Fruit fly (Drosophila melanogaster) whole organism, embryonic: Measurements from ENCODE around the gene CG14971.

Experiments used
- CG4360 ChIP-seq: fragments of 200-800 bp; sonication (Bioruptor generic); IDR thresholded peaks from 2 replicates; pipeline ENCODE4 v1.3.6; 2022; ENCODE audit warnings: missing biosample characterization, missing genetic modification characterization
- CG7963 ChIP-seq: fragments of 200-800 bp; sonication (Bioruptor generic); IDR thresholded peaks from 3 replicates; pipeline ENCODE4 v1.3.6; 2022; ENCODE audit warnings: missing biosample characterization, missing genetic modification characterization; ENCODE audit not compliant: partially characterized antibody
- Elba2 ChIP-seq: fragments of 200-800 bp; sonication (Bioruptor generic); optimal IDR thresholded peaks from 3 replicates; lab custom pipeline; 2016; ENCODE audit warnings: missing biosample characterization, missing genetic modification characterization
- Gug ChIP-seq: fragments of 200-800 bp; sonication (Bioruptor generic); IDR thresholded peaks from 4 replicates; pipeline ENCODE4 v1.3.6; 2022; ENCODE audit warnings: missing biosample characterization, missing genetic modification characterization
- H2.0 ChIP-seq: fragments of 200-800 bp; sonication (Bioruptor generic); IDR thresholded peaks from 2 replicates; pipeline ENCODE4 v1.3.6; 2022; ENCODE audit warnings: missing biosample characterization, missing genetic modification characterization
- Oli ChIP-seq: fragments of 200-800 bp; sonication (Bioruptor generic); optimal IDR thresholded peaks from 2 replicates; lab custom pipeline; 2018; ENCODE audit warnings: missing biosample characterization, mild to moderate bottlenecking, missing genetic modification characterization, moderate library complexity
- PHDP ChIP-seq: fragments of 200-800 bp; sonication (Bioruptor generic); optimal IDR thresholded peaks from 3 replicates; lab custom pipeline; 2018; ENCODE audit warnings: missing biosample characterization, mild to moderate bottlenecking, missing genetic modification characterization, moderate library complexity
- Rfx ChIP-seq: fragments of 200-800 bp; sonication (Bioruptor generic); IDR thresholded peaks from 2 replicates; pipeline ENCODE4 v1.3.6; 2022; ENCODE audit warnings: missing biosample characterization, missing genetic modification characterization
- Xbp1 ChIP-seq: fragments of 200-800 bp; sonication (Bioruptor generic); optimal IDR thresholded peaks from 3 replicates; lab custom pipeline; 2016; ENCODE audit warnings: missing biosample characterization, mild to moderate bottlenecking, missing genetic modification characterization
- al ChIP-seq: fragments of 200-800 bp; sonication (Bioruptor generic); IDR thresholded peaks from 2 replicates; pipeline ENCODE4 v1.3.6; 2022; ENCODE audit warnings: missing biosample characterization, missing genetic modification characterization
- pan ChIP-seq, 4 experiments: fragments of >200 bp in 3 of 4; fragments of 200-800 bp in 1 of 4; sonication (Bioruptor generic) in 1 of 4; optimal IDR thresholded peaks in 3 of 4; IDR thresholded peaks in 1 of 4; 2 replicates each; pipeline versions ENCODE4 v1.3.6 to Lab custom; 2017 to 2022; ENCODE audit warnings: missing biosample characterization in 2 of 4, missing genetic modification characterization in 2 of 4, mixed read lengths in 1 of 4
- ssp ChIP-seq: fragments of 200-800 bp; sonication (Bioruptor generic); IDR thresholded peaks from 2 replicates; pipeline ENCODE4 v1.3.6; 2022; ENCODE audit warnings: missing biosample characterization, missing genetic modification characterization
- yki ChIP-seq: fragments of >200 bp; optimal IDR thresholded peaks from 3 replicates; lab custom pipeline; 2018

DNA sequence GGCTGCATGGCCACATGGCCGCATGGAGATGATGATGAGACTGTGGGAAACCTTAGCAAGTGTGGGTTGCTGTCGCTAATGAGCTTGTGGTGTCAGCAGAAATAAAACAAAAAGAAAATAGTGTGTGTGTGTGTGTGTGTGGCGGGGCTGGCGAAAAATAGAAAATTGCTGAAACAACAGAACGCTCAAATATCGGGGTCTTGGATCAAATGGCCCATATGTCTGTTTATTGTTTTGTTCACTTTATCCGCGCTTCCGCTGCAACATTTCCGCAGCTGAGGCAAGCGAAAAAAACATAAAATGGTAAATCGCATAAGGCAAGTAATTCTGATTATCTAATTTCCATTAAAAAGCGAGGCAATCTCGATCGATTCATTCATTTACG is 15.6 kb downstream of the CG14971 start:
- TF ChIP-seq al (GFP tag; lab: Robert Waterston, UW) (no peak), CG7963 (GFP tag; lab: Robert Waterston, UW) (no peak), Gug (GFP tag; lab: Robert Waterston, UW) (no peak), Rfx (no peak), yki (lab: Kevin White, UChicago) (no peak), pan (optimal IDR thresholded peaks at IDR 0.05; lab: Kevin White, UChicago) (no peak), pan (GFP tag; optimal IDR thresholded peaks at IDR 0.05 in 1 of 2, IDR thresholded peaks at IDR 0.05 in 1 of 2) (no peak), Xbp1 (GFP tag; lab: Kevin White, UChicago) (no peak), CG4360 (GFP tag; lab: Robert Waterston, UW) (no peak), Oli (no peak), Elba2 (GFP tag; lab: Kevin White, UChicago) (no peak), H2.0 (GFP tag; lab: Robert Waterston, UW) (no peak), ssp (GFP tag; lab: Robert Waterston, UW) (no peak), PHDP (tag; lab: Kevin White, UChicago) (no peak)
